Worm (Caenorhabditis elegans): ENCODE data around the gene str-18.

ce11 chrV:15758449-15758848 is 16.7 kb upstream of the str-18 start, which contains the start of gene str-9:
- no peak for TF ChIP-seq him-1 (tag; optimal IDR thresholded peaks at IDR 0.05)
- no peak for TF ChIP-seq dao-5 (tag; optimal IDR thresholded peaks at IDR 0.05)
